Worm (Caenorhabditis elegans): ENCODE measurements around the gene srg-30.

ce11 chrV:6706771-6707170 lies 11.4 kb downstream of the srg-30 start, which contains the start of gene W02F12.4:
- TF ChIP-seq tbx-37 (GFP tag; conservative IDR thresholded peaks at IDR 0.05) (no peak), tra-4 (tag; optimal IDR thresholded peaks at IDR 0.05) (no peak), flt-1 (GFP tag; IDR thresholded peaks at IDR 0.05) (no peak), ama-1 (optimal IDR thresholded peaks at IDR 0.05) (no peak), ceh-36 (tag; optimal IDR thresholded peaks at IDR 0.05) (no peak), pes-1 (GFP tag; IDR thresholded peaks at IDR 0.05) (no peak), tbx-11 (GFP tag; IDR thresholded peaks at IDR 0.05) (no peak), aly-1 (tag; optimal IDR thresholded peaks at IDR 0.05) (no peak), ets-7 (tag; optimal IDR thresholded peaks at IDR 0.05) (no peak), hmg-4 (GFP tag; optimal IDR thresholded peaks at IDR 0.05) (no peak), sea-1 (GFP tag; conservative IDR thresholded peaks at IDR 0.05) (no peak), hmbx-1 (tag; optimal IDR thresholded peaks at IDR 0.05) (no peak), B0310.2 (tag; optimal IDR thresholded peaks at IDR 0.05) (no peak), F13C5.2 (tag; optimal IDR thresholded peaks at IDR 0.05) (no peak)

All from whole organism, early embryonic.